Worm (Caenorhabditis elegans): ENCODE data around the gene dot-1.4.

DNA sequence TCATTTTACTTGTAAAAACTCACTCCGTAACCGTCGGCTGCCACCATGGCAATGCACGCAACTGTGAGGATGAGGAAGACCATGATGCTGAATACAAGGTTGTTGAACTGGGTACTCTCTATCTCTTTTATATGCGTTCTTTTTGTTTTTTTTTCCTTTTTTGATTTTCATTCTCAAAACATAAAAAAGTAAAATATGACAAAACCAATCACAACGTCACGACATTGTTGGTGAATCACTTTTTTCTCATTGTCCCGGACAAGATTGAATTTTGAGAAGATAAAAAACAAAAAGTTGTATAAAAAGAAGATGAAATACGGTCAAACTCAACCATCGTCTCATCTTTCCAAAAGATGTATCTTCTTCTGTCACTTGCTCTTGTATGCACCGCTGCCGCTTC is 48.7 kb downstream of the dot-1.4 start, which contains the start of the genes Y62H9A.5 and ule-5:
- TF ChIP-seq arid-1 (GFP tag; conservative IDR thresholded peaks at IDR 0.05) (no peak), dmd-8 (GFP tag; IDR thresholded peaks at IDR 0.05) (no peak), jun-1 (tag; optimal IDR thresholded peaks at IDR 0.05) (no peak), zag-1 (tag; optimal IDR thresholded peaks at IDR 0.05) (no peak), saeg-2 (GFP tag; IDR thresholded peaks at IDR 0.05) (no peak), daf-19 (GFP tag; conservative IDR thresholded peaks at IDR 0.05) (no peak), fos-1 (tag; optimal IDR thresholded peaks at IDR 0.05) (no peak), nhr-28 (tag; optimal IDR thresholded peaks at IDR 0.05) (no peak), pqm-1 (tag; optimal IDR thresholded peaks at IDR 0.05) (no peak)
